Fruit fly (Drosophila melanogaster) whole organism, embryonic: Measurements from ENCODE around the gene orb.
A peak's percentile ranks its signal among the peaks of the same experiment; 100 is the strongest.

Experiments
- Adf1 ChIP-seq: fragments of 200-800 bp; sonication (Bioruptor generic); IDR thresholded peaks from 2 replicates; pipeline ENCODE4 v1.3.6; 2022; ENCODE audit warnings: missing biosample characterization, missing genetic modification characterization
- CG10209 ChIP-seq: fragments of 200-800 bp; sonication (Bioruptor generic); optimal IDR thresholded peaks from 3 replicates; lab custom pipeline; 2017; ENCODE audit warnings: missing biosample characterization, mild to moderate bottlenecking, missing genetic modification characterization, missing genetic modification reagents
- CG10274 ChIP-seq: fragments of 200-800 bp; sonication (Bioruptor generic); optimal IDR thresholded peaks from 3 replicates; lab custom pipeline; 2017; ENCODE audit warnings: missing biosample characterization, mild to moderate bottlenecking, missing genetic modification characterization
- CG12744 ChIP-seq: fragments of 200-800 bp; sonication (Bioruptor generic); optimal IDR thresholded peaks from 2 replicates; lab custom pipeline; 2016; ENCODE audit warnings: missing biosample characterization, missing genetic modification characterization
- CG14050 ChIP-seq: fragments of 200-800 bp; sonication (Bioruptor generic); IDR thresholded peaks from 3 replicates; pipeline ENCODE4 v1.3.6; 2022; ENCODE audit warnings: missing biosample characterization, missing genetic modification characterization
- CG16813 ChIP-seq: fragments of 200-800 bp; sonication (Bioruptor generic); IDR thresholded peaks from 3 replicates; pipeline ENCODE4 v1.3.6; 2022; ENCODE audit warnings: missing biosample characterization, missing genetic modification characterization; ENCODE audit not compliant: partially characterized antibody
- CG17568 ChIP-seq: fragments of 200-800 bp; sonication (Bioruptor generic); optimal IDR thresholded peaks from 2 replicates; lab custom pipeline; 2018; ENCODE audit warnings: missing biosample characterization, mild to moderate bottlenecking, missing genetic modification characterization, moderate library complexity
- CG18011 ChIP-seq: fragments of 200-800 bp; sonication (Bioruptor generic); optimal IDR thresholded peaks from 2 replicates; lab custom pipeline; 2017; ENCODE audit warnings: missing biosample characterization, missing genetic modification characterization, mild to moderate bottlenecking, moderate library complexity, missing genotype
- CG18599 ChIP-seq: fragments of 200-800 bp; sonication (Bioruptor generic); optimal IDR thresholded peaks from 3 replicates; lab custom pipeline; 2017; ENCODE audit warnings: missing biosample characterization, missing genetic modification characterization, mild to moderate bottlenecking, moderate library complexity, missing genetic modification reagents
- CG3407 ChIP-seq: fragments of 200-800 bp; sonication (Bioruptor generic); optimal IDR thresholded peaks from 2 replicates; lab custom pipeline; 2018; ENCODE audit warnings: missing biosample characterization, mild to moderate bottlenecking, missing genetic modification characterization
- CG4360 ChIP-seq: fragments of 200-800 bp; sonication (Bioruptor generic); IDR thresholded peaks from 2 replicates; pipeline ENCODE4 v1.3.6; 2022; ENCODE audit warnings: missing biosample characterization, missing genetic modification characterization
- CG7987 ChIP-seq: fragments of 200-800 bp; sonication (Bioruptor generic); optimal IDR thresholded peaks from 2 replicates; lab custom pipeline; 2018; ENCODE audit warnings: missing biosample characterization, mild to moderate bottlenecking, missing genetic modification characterization, moderate library complexity
- CG9215 ChIP-seq: fragments of 200-800 bp; sonication (Bioruptor generic); IDR thresholded peaks from 2 replicates; pipeline ENCODE4 v1.3.6; 2022; ENCODE audit warnings: missing biosample characterization, missing genetic modification characterization
- CG9797 ChIP-seq: fragments of 200-800 bp; sonication (Bioruptor generic); optimal IDR thresholded peaks from 3 replicates; lab custom pipeline; 2018; ENCODE audit warnings: missing biosample characterization, mild to moderate bottlenecking, missing genetic modification characterization
- CG9876 ChIP-seq: fragments of 200-800 bp; sonication (Bioruptor generic); optimal IDR thresholded peaks from 2 replicates; lab custom pipeline; 2016; ENCODE audit warnings: missing biosample characterization, missing genetic modification characterization
- CoRest ChIP-seq: fragments of 200-800 bp; sonication (Bioruptor generic); optimal IDR thresholded peaks from 3 replicates; lab custom pipeline; 2018; ENCODE audit warnings: missing biosample characterization, mild to moderate bottlenecking, missing genetic modification characterization, moderate library complexity
- D ChIP-seq, 2 experiments: fragments of 200-800 bp in 1 of 2; fragments of >200 bp in 1 of 2; sonication (Bioruptor generic) in 1 of 2; optimal IDR thresholded peaks; 2 replicates in 1 of 2; 3 replicates in 1 of 2; lab custom pipeline; 2017; ENCODE audit warnings: mild to moderate bottlenecking in 1 of 2, missing biosample characterization in 1 of 2, missing genetic modification characterization in 1 of 2, missing genetic modification reagents in 1 of 2
- Dll ChIP-seq: fragments of 200-800 bp; sonication (Bioruptor generic); IDR thresholded peaks from 4 replicates; pipeline ENCODE4 v1.3.6; 2022; ENCODE audit warnings: missing biosample characterization, missing genetic modification characterization; ENCODE audit not compliant: partially characterized antibody
- Eip74EF ChIP-seq, 2 experiments: fragments of 200-800 bp in 1 of 2; fragments of >200 bp in 1 of 2; sonication (Bioruptor generic) in 1 of 2; optimal IDR thresholded peaks; 2 replicates each; lab custom pipeline; 2017 to 2019; ENCODE audit warnings: missing biosample characterization in 2 of 2, missing genetic modification characterization in 2 of 2, mild to moderate bottlenecking in 1 of 2, moderate library complexity in 1 of 2
- Elba2 ChIP-seq: fragments of 200-800 bp; sonication (Bioruptor generic); optimal IDR thresholded peaks from 3 replicates; lab custom pipeline; 2016; ENCODE audit warnings: missing biosample characterization, missing genetic modification characterization
- Ets97D ChIP-seq: fragments of 200-800 bp; sonication (Bioruptor generic); optimal IDR thresholded peaks from 3 replicates; lab custom pipeline; 2016; ENCODE audit warnings: missing biosample characterization, missing genetic modification characterization
- Fer3 ChIP-seq: fragments of 200-800 bp; sonication (Bioruptor generic); optimal IDR thresholded peaks from 2 replicates; lab custom pipeline; 2018; ENCODE audit warnings: missing biosample characterization, mild to moderate bottlenecking, missing genetic modification characterization, moderate library complexity
- H15 ChIP-seq: fragments of 200-800 bp; sonication (Bioruptor generic); IDR thresholded peaks from 3 replicates; pipeline ENCODE4 v1.3.6; 2022; ENCODE audit warnings: missing biosample characterization, missing genetic modification characterization
- Jarid2 ChIP-seq: fragments of 200-800 bp; sonication (Bioruptor generic); optimal IDR thresholded peaks from 3 replicates; lab custom pipeline; 2017; ENCODE audit warnings: mild to moderate bottlenecking, missing biosample characterization, missing genetic modification reagents, missing genetic modification characterization
- Sox100B ChIP-seq: fragments of 200-800 bp; sonication (Bioruptor generic); optimal IDR thresholded peaks from 3 replicates; lab custom pipeline; 2018; ENCODE audit warnings: missing biosample characterization, mild to moderate bottlenecking, missing genetic modification characterization
- Taf1 ChIP-seq: fragments of 200-800 bp; sonication (Bioruptor generic); IDR thresholded peaks from 2 replicates; pipeline ENCODE4 v1.3.6; 2022; ENCODE audit warnings: missing biosample characterization, missing genetic modification characterization
- Tbp ChIP-seq: fragments of >200 bp; optimal IDR thresholded peaks from 2 replicates; lab custom pipeline; 2018; ENCODE audit warnings: missing biosample characterization, missing genetic modification characterization
- Trl ChIP-seq, 3 experiments: fragments of >200 bp in 2 of 3; fragments of 200-800 bp in 1 of 3; sonication (Bioruptor generic) in 1 of 3; optimal IDR thresholded peaks; 2 replicates in 1 of 3; 3 replicates in 2 of 3; lab custom pipeline; 2016 to 2017; ENCODE audit warnings: missing biosample characterization in 1 of 3, missing genetic modification characterization in 1 of 3
- aop ChIP-seq: fragments of 200-800 bp; sonication (Bioruptor generic); IDR thresholded peaks from 2 replicates; pipeline ENCODE4 v1.3.6; 2022; ENCODE audit warnings: missing biosample characterization, missing genetic modification characterization
- bcd ChIP-seq: fragments of 200-800 bp; sonication (Bioruptor generic); optimal IDR thresholded peaks from 2 replicates; lab custom pipeline; 2017; ENCODE audit warnings: missing biosample characterization, mild to moderate bottlenecking, missing genetic modification characterization
- cato ChIP-seq: fragments of 200-800 bp; sonication (Bioruptor generic); optimal IDR thresholded peaks from 2 replicates; lab custom pipeline; 2016; ENCODE audit warnings: missing biosample characterization, missing genetic modification characterization, borderline replicate concordance
- gfzf ChIP-seq: fragments of 200-800 bp; sonication (Bioruptor generic); optimal IDR thresholded peaks from 2 replicates; lab custom pipeline; 2016; ENCODE audit warnings: missing biosample characterization, mild to moderate bottlenecking, missing genetic modification characterization, moderate library complexity
- gsb ChIP-seq: fragments of 200-800 bp; sonication (Bioruptor generic); IDR thresholded peaks from 2 replicates; pipeline ENCODE4 v1.3.6; 2022; ENCODE audit warnings: missing biosample characterization, missing genetic modification characterization
- ham ChIP-seq: fragments of 200-800 bp; sonication (Bioruptor generic); IDR thresholded peaks from 2 replicates; pipeline ENCODE4 v1.3.6; 2022; ENCODE audit warnings: missing biosample characterization, missing genetic modification characterization
- her ChIP-seq: fragments of 200-800 bp; sonication (Bioruptor generic); optimal IDR thresholded peaks from 2 replicates; lab custom pipeline; 2016; ENCODE audit warnings: missing biosample characterization, missing genetic modification characterization
- pb ChIP-seq: fragments of 200-800 bp; sonication (Bioruptor generic); optimal IDR thresholded peaks from 3 replicates; lab custom pipeline; 2016; ENCODE audit warnings: missing biosample characterization, missing genetic modification characterization
- phol ChIP-seq: fragments of 200-800 bp; sonication (Bioruptor generic); optimal IDR thresholded peaks from 3 replicates; lab custom pipeline; 2018; ENCODE audit warnings: missing biosample characterization, mild to moderate bottlenecking, missing genetic modification characterization, moderate library complexity
- rib ChIP-seq: fragments of 200-800 bp; sonication (Bioruptor generic); IDR thresholded peaks from 2 replicates; pipeline ENCODE4 v1.3.6; 2022; ENCODE audit warnings: missing biosample characterization, missing genetic modification characterization
- ro ChIP-seq: fragments of 200-800 bp; sonication (Bioruptor generic); IDR thresholded peaks from 2 replicates; pipeline ENCODE4 v1.3.6; 2022; ENCODE audit warnings: missing biosample characterization, missing genetic modification characterization
- stwl ChIP-seq: fragments of 200-800 bp; sonication (Bioruptor generic); optimal IDR thresholded peaks from 3 replicates; lab custom pipeline; 2018; ENCODE audit warnings: missing biosample characterization, mild to moderate bottlenecking, missing genetic modification characterization, moderate library complexity
- tgo ChIP-seq: fragments of 200-800 bp; sonication (Bioruptor generic); IDR thresholded peaks from 3 replicates; pipeline ENCODE4 v1.3.6; 2022; ENCODE audit warnings: missing biosample characterization, missing genetic modification characterization
- tll ChIP-seq, 2 experiments: fragments of 200-800 bp in 1 of 2; fragments of >200 bp in 1 of 2; sonication (Bioruptor generic) in 1 of 2; optimal IDR thresholded peaks; 2 replicates each; lab custom pipeline; 2017 to 2019; ENCODE audit warnings: missing biosample characterization in 2 of 2, missing genetic modification characterization in 2 of 2, mild to moderate bottlenecking in 1 of 2, moderate library complexity in 1 of 2
- trem ChIP-seq: fragments of 200-800 bp; optimal IDR thresholded peaks from 3 replicates; lab custom pipeline; 2019; ENCODE audit warnings: missing biosample characterization, mild to moderate bottlenecking, missing genetic modification characterization, moderate library complexity
- zf30C ChIP-seq: fragments of 200-800 bp; sonication (Bioruptor generic); optimal IDR thresholded peaks from 3 replicates; lab custom pipeline; 2018; ENCODE audit warnings: missing biosample characterization, mild to moderate bottlenecking, missing genetic modification characterization

orb gene

dm6 chr3R:23239934-23240632 lies 40.6 kb downstream of the orb start (continued):
- TF ChIP-seq CG18011 (GFP tag; lab: Kevin White, UChicago) = no peak
- no peak for TF ChIP-seq stwl (tag; lab: Kevin White, UChicago)
- no peak for TF ChIP-seq ham (GFP tag; lab: Robert Waterston, UW)
- TF ChIP-seq Eip74EF (GFP tag; optimal IDR thresholded peaks at IDR 0.05; lab: Kevin White, UChicago) = peak in 1 of 2 experiments; percentile 70
- TF ChIP-seq CG9876 = no peak
- no peak for TF ChIP-seq pb (GFP tag; lab: Kevin White, UChicago)
- TF ChIP-seq Adf1 (GFP tag; lab: Robert Waterston, UW) = peak; percentile 33; the same call in 1 of the 2 replicates
- TF ChIP-seq D (optimal IDR thresholded peaks at IDR 0.05; lab: Kevin White, UChicago) = no peak
- TF ChIP-seq D (GFP tag; optimal IDR thresholded peaks at IDR 0.05; lab: Kevin White, UChicago) = peak; percentile 67
- TF ChIP-seq CG9215 (GFP tag; lab: Robert Waterston, UW) = no peak
- TF ChIP-seq Taf1 = peak; percentile 37; the same call in 1 of the 2 replicates
- TF ChIP-seq CG10274 (GFP tag; lab: Kevin White, UChicago) = no peak
- 0 out of 3 replicates have a peak, but pooled peaks have one; percentile 30 for TF ChIP-seq H15
- TF ChIP-seq CG17568 = no peak
- peak; percentile 83 for TF ChIP-seq Fer3 (tag; lab: Kevin White, UChicago)
- TF ChIP-seq CG7987 (GFP tag; lab: Kevin White, UChicago) = no peak
- no peak for TF ChIP-seq tll (GFP tag; optimal IDR thresholded peaks at IDR 0.05; lab: Kevin White, UChicago)
- no peak for TF ChIP-seq gsb
- TF ChIP-seq cato (GFP tag; lab: Kevin White, UChicago) = no peak
- TF ChIP-seq phol (tag; lab: Kevin White, UChicago) = peak; percentile 76
- peak; percentile 48 for TF ChIP-seq CG14050 (GFP tag; lab: Robert Waterston, UW)
- no peak for TF ChIP-seq aop (GFP tag; lab: Robert Waterston, UW)
- no peak for TF ChIP-seq CG12744 (GFP tag; lab: Kevin White, UChicago)
- TF ChIP-seq tgo (GFP tag; lab: Robert Waterston, UW) = peak; percentile 76
- TF ChIP-seq rib = no peak
- no peak for TF ChIP-seq gfzf
- peak; percentile 55 for TF ChIP-seq CG4360 (GFP tag; lab: Robert Waterston, UW)
- peak; percentile 54 for TF ChIP-seq CoRest (tag; lab: Kevin White, UChicago)
- TF ChIP-seq Tbp (GFP tag; lab: Kevin White, UChicago) = no peak
- peak; percentile 52 for TF ChIP-seq CG10209 (GFP tag; lab: Kevin White, UChicago)
- peak; percentile 93 for TF ChIP-seq CG18599 (GFP tag; lab: Kevin White, UChicago)
- peak; percentile 67 for TF ChIP-seq bcd (GFP tag; lab: Kevin White, UChicago)
- TF ChIP-seq her (GFP tag; lab: Kevin White, UChicago) = peak; percentile 7
- TF ChIP-seq Elba2 (GFP tag; lab: Kevin White, UChicago) = no peak
- TF ChIP-seq Trl (optimal IDR thresholded peaks at IDR 0.05; lab: Kevin White, UChicago) = peak; percentile 58 to 62
- TF ChIP-seq Trl (GFP tag; optimal IDR thresholded peaks at IDR 0.05; lab: Kevin White, UChicago) = peak; percentile 57
- TF ChIP-seq Jarid2 (GFP tag; lab: Kevin White, UChicago) = no peak
- TF ChIP-seq trem (tag; lab: Kevin White, UChicago) = peak; percentile 29
- no peak for TF ChIP-seq Dll (GFP tag; lab: Robert Waterston, UW)
- TF ChIP-seq ro (GFP tag; lab: Robert Waterston, UW) = no peak
- peak; percentile 27 for TF ChIP-seq Ets97D (GFP tag; lab: Kevin White, UChicago)
- peak; percentile 73 for TF ChIP-seq Sox100B (GFP tag; lab: Kevin White, UChicago)
- TF ChIP-seq CG3407 (GFP tag; lab: Kevin White, UChicago) = peak; percentile 32
- no peak for TF ChIP-seq zf30C (GFP tag; lab: Kevin White, UChicago)
- TF ChIP-seq CG16813 (GFP tag; lab: Robert Waterston, UW) = no peak
- no peak for TF ChIP-seq CG9797 (GFP tag; lab: Kevin White, UChicago)
